Worm (Caenorhabditis elegans) whole organism, early embryonic: Measurements from ENCODE around the gene F48E3.6.

Experiments used
- F13C5.2 ChIP-seq: sonication (generic microtip); optimal IDR thresholded peaks from 2 replicates; lab custom pipeline; 2017; ENCODE audit warnings: mild to moderate bottlenecking, missing genetic modification characterization, inconsistent platforms, missing compliant biosample characterization
- ama-1 ChIP-seq: fragments of 150-350 bp; optimal IDR thresholded peaks from 2 replicates; lab custom pipeline; 2014
- scrt-1 ChIP-seq: fragments of 200-800 bp; sonication (Bioruptor generic); IDR thresholded peaks from 2 replicates; pipeline ENCODE4 v1.3.6; 2022; ENCODE audit warnings: missing genetic modification characterization, missing compliant biosample characterization
- tbx-11 ChIP-seq: fragments of 200-800 bp; sonication (Bioruptor generic); IDR thresholded peaks from 2 replicates; pipeline ENCODE4 v1.3.6; 2022; ENCODE audit warnings: missing genetic modification characterization, missing compliant biosample characterization
- tra-4 ChIP-seq: sonication (generic microtip); optimal IDR thresholded peaks from 2 replicates; lab custom pipeline; 2017; ENCODE audit warnings: missing genetic modification characterization, missing compliant biosample characterization

DNA sequence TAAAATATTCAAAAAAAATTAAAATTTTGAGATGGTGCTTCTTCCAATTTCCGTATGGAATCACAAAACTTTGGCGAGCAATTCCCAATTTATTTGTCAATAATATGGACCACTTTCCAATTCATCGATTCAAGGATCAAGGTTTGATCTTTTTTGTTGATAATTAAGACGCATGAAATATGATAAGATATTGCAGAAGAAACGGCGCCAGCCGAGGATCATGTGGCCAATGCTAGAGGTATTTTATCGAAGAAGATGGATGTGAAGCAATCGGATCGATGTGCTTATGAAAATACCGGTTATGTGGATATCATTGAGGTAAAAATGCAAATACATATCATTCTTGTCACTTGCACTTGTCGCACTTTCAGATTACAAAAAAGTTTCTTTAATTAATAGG lies 47.7 kb upstream of the F48E3.6 start:
- TF ChIP-seq tbx-11 (GFP tag; lab: Robert Waterston, UW) (no peak), ama-1 (lab: Kevin White, UChicago) (no peak), scrt-1 (GFP tag; lab: Robert Waterston, UW) (no peak), tra-4 (tag; lab: Kevin White, UChicago) (no peak), F13C5.2 (tag; lab: Kevin White, UChicago) (no peak)
